Worm (Caenorhabditis elegans) whole organism, L4 larva: ENCODE results near the gene mxl-3.

ENCODE experiments used
- Y75B8A.6 ChIP-seq: fragments of 200-800 bp; sonication (Bioruptor generic); IDR thresholded peaks from 2 replicates; pipeline ENCODE4 v1.3.6; 2022; ENCODE audit warnings: missing genetic modification reagents, missing genetic modification characterization, missing compliant biosample characterization
- ceh-20 ChIP-seq: fragments of 200-800 bp; sonication (Bioruptor generic); IDR thresholded peaks from 2 replicates; pipeline ENCODE4 v1.3.6; 2022; ENCODE audit warnings: missing genetic modification reagents, missing genetic modification characterization, missing compliant biosample characterization
- dmd-8 ChIP-seq: fragments of 200-800 bp; sonication (Bioruptor generic); IDR thresholded peaks from 2 replicates; pipeline ENCODE4 v1.3.6; 2022; ENCODE audit warnings: missing genetic modification characterization, missing compliant biosample characterization
- hmg-1.1 ChIP-seq: fragments of 200-800 bp; sonication (Bioruptor generic); IDR thresholded peaks from 2 replicates; pipeline ENCODE4 v1.3.6; 2022; ENCODE audit warnings: missing genetic modification reagents, missing genetic modification characterization, missing compliant biosample characterization
- lin-13 ChIP-seq: fragments of 150-350 bp; optimal IDR thresholded peaks from 2 replicates; lab custom pipeline; 2014; ENCODE audit warnings: missing biosample characterization, missing genetic modification reagents, missing genetic modification characterization
- lsy-2 ChIP-seq, 2 experiments: fragments of 150-350 bp in 1 of 2; sonication (generic microtip) in 1 of 2; optimal IDR thresholded peaks; 2 replicates each; lab custom pipeline; 2014 to 2017; ENCODE audit warnings: missing biosample characterization in 2 of 2, missing genetic modification characterization in 2 of 2
- mdl-1 ChIP-seq, 2 experiments: fragments of 150-350 bp in 1 of 2; sonication (generic microtip) in 1 of 2; optimal IDR thresholded peaks; 2 replicates each; lab custom pipeline; 2014 to 2017; ENCODE audit warnings: missing biosample characterization in 2 of 2, missing genetic modification characterization in 2 of 2
- tag-97 ChIP-seq: fragments of 200-800 bp; sonication (Bioruptor generic); IDR thresholded peaks from 2 replicates; pipeline ENCODE4 v1.3.6; 2022; ENCODE audit warnings: missing genetic modification characterization, missing compliant biosample characterization
- unc-130 ChIP-seq: sonication (generic microtip); optimal IDR thresholded peaks from 2 replicates; lab custom pipeline; 2016; ENCODE audit warnings: missing genetic modification reagents, missing genetic modification characterization, missing compliant biosample characterization
- unc-62 ChIP-seq, 3 experiments: fragments of 150-350 bp in 1 of 3; sonication (generic microtip); optimal IDR thresholded peaks in 2 of 3; peaks in 1 of 3; 1 replicate in 1 of 3; 2 replicates in 2 of 3; lab custom pipeline; 2014 to 2017; ENCODE audit warnings: missing biosample characterization in 3 of 3, missing genetic modification characterization in 3 of 3, missing genetic modification reagents in 3 of 3, missing genotype in 1 of 3
- zfp-3 ChIP-seq: fragments of 200-800 bp; sonication (Bioruptor generic); conservative IDR thresholded peaks from 2 replicates; pipeline ENCODE4 v1.3.6; 2022; ENCODE audit warnings: missing genetic modification reagents, missing genetic modification characterization, missing compliant biosample characterization

DNA sequence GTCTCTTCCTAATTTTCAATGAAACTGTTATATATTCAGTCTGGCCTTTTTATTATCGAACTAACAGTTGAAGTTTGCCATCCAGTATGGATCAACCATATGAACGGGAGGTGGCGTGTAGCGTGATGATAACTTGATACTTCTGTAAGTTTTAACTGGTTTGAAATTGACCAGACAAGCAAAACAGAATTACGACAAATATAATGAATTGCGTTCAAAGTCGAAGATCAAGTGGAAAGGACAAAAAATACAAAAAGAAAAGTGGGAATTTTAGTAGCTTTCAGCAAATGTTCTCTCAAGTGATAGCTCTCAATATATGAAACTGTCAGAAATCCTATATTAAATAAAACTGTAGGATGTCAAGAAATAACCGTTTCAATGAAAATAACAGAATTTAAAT, 26.2 kb upstream of the mxl-3 start, which contains the start of the genes C49F8.14 and gem-1:
- TF ChIP-seq unc-130 (GFP tag; lab: Kevin White, UChicago): no peak
- TF ChIP-seq lsy-2 (tag; optimal IDR thresholded peaks at IDR 0.05; lab: Kevin White, UChicago): no peak
- TF ChIP-seq Y75B8A.6 (GFP tag; lab: Robert Waterston, UW): no peak
- no peak for TF ChIP-seq zfp-3 (GFP tag; lab: Robert Waterston, UW)
- no peak for TF ChIP-seq dmd-8 (GFP tag; lab: Robert Waterston, UW)
- no peak for TF ChIP-seq hmg-1.1
- no peak for TF ChIP-seq mdl-1 (tag; optimal IDR thresholded peaks at IDR 0.05; lab: Kevin White, UChicago)
- no peak for TF ChIP-seq lin-13
- TF ChIP-seq tag-97 (GFP tag; lab: Robert Waterston, UW): no peak
- TF ChIP-seq ceh-20: no peak
- peak in 1 of 2 experiments; percentile 97 for TF ChIP-seq unc-62 (GFP tag; optimal IDR thresholded peaks at IDR 0.05 in 1 of 2; lab: Kevin White, UChicago)
- no peak for TF ChIP-seq unc-62 (tag; optimal IDR thresholded peaks at IDR 0.05; lab: Kevin White, UChicago)
